Worm (Caenorhabditis elegans): ENCODE results near the gene srh-182.
"Not testable (repeated sequence)": the region's sequence is repeated elsewhere in the genome, so short reads cannot be mapped to it uniquely, and the experiment has no call there.

Gene srh-182

ce11 chrV:18461200-18461728, 12.1 kb downstream of the srh-182 start, which contains the start of gene ZK228.3:
ZK228.3 (minus strand) TSS chrV:18461250.
- TF ChIP-seq T26A8.4 (GFP tag; IDR thresholded peaks at IDR 0.05) = no peak
- peak; percentile 52 for TF ChIP-seq hlh-11 (tag; optimal IDR thresholded peaks at IDR 0.05)
- TF ChIP-seq nhr-41 (GFP tag; IDR thresholded peaks at IDR 0.05) = peak; percentile 93
- TF ChIP-seq daf-16 (GFP tag; optimal IDR thresholded peaks at IDR 0.05) = no peak
- TF ChIP-seq daf-16 (tag; optimal IDR thresholded peaks at IDR 0.05) = peak; percentile 55
- peak; percentile 91 for TF ChIP-seq nhr-28 (tag; optimal IDR thresholded peaks at IDR 0.05)
- TF ChIP-seq mes-2 (tag; optimal IDR thresholded peaks at IDR 0.05; ENCODE audit: poor library complexity, severe bottlenecking) = no peak
- TF ChIP-seq D1046.2 (GFP tag; IDR thresholded peaks at IDR 0.05) = no peak
- no peak for TF ChIP-seq F26F4.8 (GFP tag; conservative IDR thresholded peaks at IDR 0.05)
- TF ChIP-seq pqm-1 (tag; optimal IDR thresholded peaks at IDR 0.05) = peak; percentile 94
- no peak for TF ChIP-seq daf-19 (GFP tag; conservative IDR thresholded peaks at IDR 0.05)
- no peak for TF ChIP-seq ceh-82 (tag; optimal IDR thresholded peaks at IDR 0.05)
- TF ChIP-seq dmd-6 (GFP tag; IDR thresholded peaks at IDR 0.05) = peak; percentile 90
- TF ChIP-seq ZK337.2 (GFP tag; IDR thresholded peaks at IDR 0.05) = no peak
- no peak for TF ChIP-seq snpc-1.2 (GFP tag; IDR thresholded peaks at IDR 0.05)
- TF ChIP-seq dve-1 (tag; optimal IDR thresholded peaks at IDR 0.05; ENCODE audit: insufficient read depth) = no peak
- no peak for TF ChIP-seq F37D6.2 (tag; optimal IDR thresholded peaks at IDR 0.05)
- peak; percentile 53; the same call in 1 of the 2 replicates for TF ChIP-seq tra-1 (GFP tag; IDR thresholded peaks at IDR 0.05)
- peak; percentile 23 for TF ChIP-seq nhr-48 (tag; optimal IDR thresholded peaks at IDR 0.05)
- TF ChIP-seq nhr-77 (tag; optimal IDR thresholded peaks at IDR 0.05) = peak; percentile 76
- 0 out of 2 replicates have a peak, but pooled peaks have one; percentile 30 for TF ChIP-seq lin-1 (GFP tag; IDR thresholded peaks at IDR 0.05)
- peak; percentile 35; the same call in 1 of the 2 replicates for TF ChIP-seq php-3 (GFP tag; IDR thresholded peaks at IDR 0.05)
- no peak for TF ChIP-seq hmg-1.1 (GFP tag; IDR thresholded peaks at IDR 0.05)

DNA sequence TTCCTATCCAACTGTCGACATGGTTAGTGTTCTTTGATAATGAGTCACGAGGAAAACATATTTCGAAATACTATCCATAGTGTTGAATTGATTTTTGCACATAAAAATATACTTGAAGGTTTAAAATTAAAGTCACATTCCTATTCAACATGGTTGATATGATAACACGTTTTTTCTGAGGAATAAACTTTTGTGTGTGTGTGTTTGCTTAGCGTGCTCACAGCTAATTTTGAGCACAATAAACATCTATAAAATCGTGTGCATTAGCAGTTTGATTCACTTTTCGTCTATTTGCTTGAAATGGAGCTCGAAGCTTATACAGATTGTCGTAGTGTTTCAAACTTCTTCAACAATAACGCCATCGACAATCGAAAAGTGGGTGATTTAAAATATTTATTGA, 16.7 kb downstream of the srh-182 start, which contains the start of gene ZK228.10:
TSS of gene ZK228.10 (plus strand) at position 301 of the 400 bp plus-strand sequence.
- TF ChIP-seq unc-62 (GFP tag; optimal IDR thresholded peaks at IDR 0.05 in 1 of 2) (no peak), unc-62 (tag; optimal IDR thresholded peaks at IDR 0.05) (no peak), Y5F2A.4 (GFP tag; optimal IDR thresholded peaks at IDR 0.05) (no peak), ceh-62 (tag; optimal IDR thresholded peaks at IDR 0.05) (no peak), lin-13 (GFP tag; optimal IDR thresholded peaks at IDR 0.05) (no peak), hlh-11 (tag; optimal IDR thresholded peaks at IDR 0.05) (no peak), ZK546.5 (tag; optimal IDR thresholded peaks at IDR 0.05) (no peak), lin-39 (tag; optimal IDR thresholded peaks at IDR 0.05) (no peak), lir-3 (tag; optimal IDR thresholded peaks at IDR 0.05) (no peak), nhr-48 (tag; optimal IDR thresholded peaks at IDR 0.05) (no peak), vab-7 (GFP tag; IDR thresholded peaks at IDR 0.05) (no peak), nhr-76 (tag; optimal IDR thresholded peaks at IDR 0.05) (no peak), unc-39 (tag; optimal IDR thresholded peaks at IDR 0.05) (no peak), nhr-11 (tag; optimal IDR thresholded peaks at IDR 0.05) (no peak), attf-4 (tag; optimal IDR thresholded peaks at IDR 0.05) (no peak)

DNA sequence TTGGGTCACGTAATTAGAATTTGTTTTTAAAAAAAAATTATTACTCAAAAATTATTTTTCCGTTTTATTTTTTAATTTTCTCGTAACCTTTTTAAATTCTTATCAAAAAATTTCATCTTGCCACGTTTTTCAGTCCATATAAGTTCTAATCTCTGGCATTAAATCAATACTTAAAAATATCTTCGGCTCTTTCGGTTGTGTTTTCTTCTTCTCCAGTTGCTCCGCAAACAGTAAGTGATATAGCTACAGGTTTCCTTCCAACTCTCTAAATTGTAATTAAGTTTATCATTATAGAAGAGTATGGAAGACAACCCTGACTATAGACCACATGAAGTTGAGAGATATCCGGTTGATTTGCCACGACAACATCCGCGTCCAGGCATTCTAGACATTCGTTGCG, 29.2 kb downstream of the srh-182 start, which contains the start of gene ZK228.1:
TSS of gene ZK228.1 (plus strand) at position 301 of the 400 bp plus-strand sequence.
- TF ChIP-seq aha-1 (tag) = peak; percentile 38
- TF ChIP-seq Y105C5A.15 (GFP tag; IDR thresholded peaks at IDR 0.05) = no peak

ce11 chrV:18439469-18439868, 33.8 kb downstream of the srh-182 start, which contains the start of gene ZK262.9:
ZK262.9 (plus strand) TSS chrV:18439769.
- not testable (repeated sequence) for TF ChIP-seq tag-97 (GFP tag; IDR thresholded peaks at IDR 0.05); duxl-1 (tag; optimal IDR thresholded peaks at IDR 0.05; ENCODE audit: poor library complexity); fos-1 (tag; optimal IDR thresholded peaks at IDR 0.05)

Measured in whole organism, L4 larva.